Worm (Caenorhabditis elegans) whole organism, L3 larva: ENCODE results near the gene cest-28.

Experiments used
- R02D3.7 ChIP-seq: fragments of 150-350 bp; optimal IDR thresholded peaks from 2 replicates; lab custom pipeline; 2014; ENCODE audit warnings: missing biosample characterization, missing genetic modification characterization
- ZK546.5 ChIP-seq: sonication (generic microtip); optimal IDR thresholded peaks from 2 replicates; lab custom pipeline; 2017; ENCODE audit warnings: missing biosample characterization, missing genetic modification characterization
- aly-2 ChIP-seq: fragments of 150-350 bp; optimal IDR thresholded peaks from 2 replicates; lab custom pipeline; 2014; ENCODE audit warnings: missing biosample characterization, missing genetic modification characterization
- ama-1 ChIP-seq: fragments of 150-350 bp; optimal IDR thresholded peaks from 2 replicates; lab custom pipeline; 2018
- ceh-16 ChIP-seq: sonication (generic microtip); optimal IDR thresholded peaks from 2 replicates; lab custom pipeline; 2017; ENCODE audit warnings: missing biosample characterization, missing genetic modification characterization
- ceh-28 ChIP-seq: fragments of 150-350 bp; optimal IDR thresholded peaks from 2 replicates; lab custom pipeline; 2014; ENCODE audit warnings: missing biosample characterization, missing genetic modification reagents, missing genetic modification characterization
- ceh-82 ChIP-seq: fragments of 150-350 bp; optimal IDR thresholded peaks from 2 replicates; lab custom pipeline; 2014; ENCODE audit warnings: missing biosample characterization, missing genetic modification characterization
- ceh-9 ChIP-seq: sonication (generic microtip); optimal IDR thresholded peaks from 2 replicates; lab custom pipeline; 2018; ENCODE audit warnings: missing biosample characterization, missing genetic modification characterization
- daf-12 ChIP-seq: fragments of 150-350 bp; optimal IDR thresholded peaks from 2 replicates; lab custom pipeline; 2014; ENCODE audit warnings: missing biosample characterization, missing genetic modification reagents, missing genetic modification characterization
- egl-27 ChIP-seq: sonication (generic microtip); optimal IDR thresholded peaks from 4 replicates; lab custom pipeline; 2017; ENCODE audit warnings: missing biosample characterization, missing genetic modification reagents, missing genetic modification characterization
- egl-5 ChIP-seq: fragments of 150-350 bp; optimal IDR thresholded peaks from 2 replicates; lab custom pipeline; 2017; ENCODE audit warnings: missing biosample characterization, missing genetic modification reagents, missing genetic modification characterization, inconsistent platforms
- elt-1 ChIP-seq: fragments of 150-350 bp; optimal IDR thresholded peaks from 2 replicates; lab custom pipeline; 2014; ENCODE audit warnings: missing biosample characterization, missing genetic modification characterization
- elt-2 ChIP-seq: sonication (generic microtip); optimal IDR thresholded peaks from 2 replicates; lab custom pipeline; 2016; ENCODE audit warnings: missing genetic modification reagents, mild to moderate bottlenecking, missing genetic modification characterization, missing compliant biosample characterization
- eor-1 ChIP-seq, 2 experiments: fragments of 150-350 bp; optimal IDR thresholded peaks; 2 replicates each; lab custom pipeline; 2014 to 2018; ENCODE audit warnings: missing biosample characterization in 2 of 2, missing genetic modification characterization in 2 of 2
- fkh-10 ChIP-seq: sonication (generic microtip); optimal IDR thresholded peaks from 2 replicates; lab custom pipeline; 2017; ENCODE audit warnings: missing biosample characterization, missing genetic modification reagents, missing genetic modification characterization
- fkh-2 ChIP-seq: fragments of 150-350 bp; optimal IDR thresholded peaks from 2 replicates; lab custom pipeline; 2014; ENCODE audit warnings: missing biosample characterization, missing genetic modification reagents, missing genetic modification characterization
- fos-1 ChIP-seq: fragments of 150-350 bp; optimal IDR thresholded peaks from 2 replicates; lab custom pipeline; 2014; ENCODE audit warnings: missing biosample characterization, missing genetic modification characterization
- hmg-11 ChIP-seq: sonication (generic microtip); optimal IDR thresholded peaks from 2 replicates; lab custom pipeline; 2016; ENCODE audit warnings: missing genetic modification characterization, missing compliant biosample characterization
- jun-1 ChIP-seq: fragments of 150-350 bp; optimal IDR thresholded peaks from 2 replicates; lab custom pipeline; 2014; ENCODE audit warnings: missing biosample characterization, missing genetic modification reagents, missing genetic modification characterization
- lin-15B ChIP-seq: fragments of 150-350 bp; optimal IDR thresholded peaks from 2 replicates; lab custom pipeline; 2014; ENCODE audit warnings: missing biosample characterization, missing genetic modification characterization
- lin-39 ChIP-seq: fragments of 150-350 bp; optimal IDR thresholded peaks from 2 replicates; lab custom pipeline; 2018; ENCODE audit warnings: missing biosample characterization, missing genetic modification reagents, missing genetic modification characterization
- lsy-12 ChIP-seq: sonication (generic microtip); optimal IDR thresholded peaks from 2 replicates; lab custom pipeline; 2016; ENCODE audit warnings: mild to moderate bottlenecking, missing genetic modification characterization, missing compliant biosample characterization
- mml-1 ChIP-seq: fragments of 150-350 bp; sonication (generic microtip); optimal IDR thresholded peaks from 3 replicates; lab custom pipeline; 2014; ENCODE audit warnings: missing biosample characterization, missing genetic modification characterization
- nfya-1 ChIP-seq: sonication (generic microtip); optimal IDR thresholded peaks from 2 replicates; lab custom pipeline; 2017; ENCODE audit warnings: missing genetic modification characterization, mild to moderate bottlenecking, missing compliant biosample characterization, antibody characterized with exemption, moderate library complexity; ENCODE audit not compliant: insufficient read depth
- nhr-12 ChIP-seq: fragments of 150-350 bp; optimal IDR thresholded peaks from 2 replicates; lab custom pipeline; 2014; ENCODE audit warnings: missing biosample characterization, missing genetic modification characterization
- nhr-23 ChIP-seq: fragments of 150-350 bp; optimal IDR thresholded peaks from 2 replicates; lab custom pipeline; 2014; ENCODE audit warnings: missing biosample characterization, missing genetic modification reagents, missing genetic modification characterization
- nhr-237 ChIP-seq: fragments of 150-350 bp; optimal IDR thresholded peaks from 2 replicates; lab custom pipeline; 2014; ENCODE audit warnings: missing biosample characterization, missing genetic modification characterization
- nhr-25 ChIP-seq: sonication (generic microtip); optimal IDR thresholded peaks from 2 replicates; lab custom pipeline; 2017; ENCODE audit warnings: missing biosample characterization, missing genetic modification characterization
- nhr-28 ChIP-seq: fragments of 150-350 bp; optimal IDR thresholded peaks from 2 replicates; lab custom pipeline; 2014; ENCODE audit warnings: missing biosample characterization, missing genetic modification characterization
- nhr-43 ChIP-seq: sonication (generic microtip); optimal IDR thresholded peaks from 2 replicates; lab custom pipeline; 2016; ENCODE audit warnings: mild to moderate bottlenecking, missing genetic modification characterization, missing compliant biosample characterization; ENCODE audit not compliant: poor library complexity, severe bottlenecking
- nhr-67 ChIP-seq: fragments of 150-350 bp; optimal IDR thresholded peaks from 2 replicates; lab custom pipeline; 2014; ENCODE audit warnings: missing biosample characterization, missing genetic modification characterization
- nhr-76 ChIP-seq: fragments of 150-350 bp; sonication (generic microtip); optimal IDR thresholded peaks from 5 replicates; lab custom pipeline; 2014; ENCODE audit warnings: missing biosample characterization, missing genetic modification characterization
- nhr-77 ChIP-seq: fragments of 150-350 bp; optimal IDR thresholded peaks from 2 replicates; lab custom pipeline; 2014; ENCODE audit warnings: missing biosample characterization, missing genetic modification characterization
- pha-4 ChIP-seq: fragments of 150-350 bp; optimal IDR thresholded peaks from 2 replicates; lab custom pipeline; 2014; ENCODE audit warnings: missing biosample characterization, missing genetic modification reagents, missing genetic modification characterization
- pqm-1 ChIP-seq: fragments of 150-350 bp; optimal IDR thresholded peaks from 2 replicates; lab custom pipeline; 2017; ENCODE audit warnings: missing biosample characterization, missing genetic modification characterization, inconsistent platforms
- skn-1 ChIP-seq: fragments of 150-350 bp; optimal IDR thresholded peaks from 2 replicates; lab custom pipeline; 2014; ENCODE audit warnings: missing biosample characterization, missing genetic modification characterization
- snpc-4 ChIP-seq: fragments of 150-350 bp; optimal IDR thresholded peaks from 2 replicates; lab custom pipeline; 2014; ENCODE audit warnings: missing biosample characterization, missing genetic modification characterization
- tbx-2 ChIP-seq: sonication (generic microtip); optimal IDR thresholded peaks from 2 replicates; lab custom pipeline; 2016; ENCODE audit warnings: mild to moderate bottlenecking, missing genetic modification characterization, missing compliant biosample characterization
- unc-39 ChIP-seq: sonication (generic microtip); optimal IDR thresholded peaks from 4 replicates; lab custom pipeline; 2017; ENCODE audit warnings: missing biosample characterization, missing genetic modification characterization
- zag-1 ChIP-seq: fragments of 150-350 bp; optimal IDR thresholded peaks from 2 replicates; lab custom pipeline; 2014; ENCODE audit warnings: missing biosample characterization, missing genetic modification characterization
- ztf-11 ChIP-seq: fragments of 150-350 bp; optimal IDR thresholded peaks from 2 replicates; lab custom pipeline; 2014; ENCODE audit warnings: missing biosample characterization, missing genetic modification characterization
- ztf-4 ChIP-seq: fragments of 150-350 bp; optimal IDR thresholded peaks from 2 replicates; lab custom pipeline; 2014; ENCODE audit warnings: missing biosample characterization, missing genetic modification characterization

Gene cest-28

DNA sequence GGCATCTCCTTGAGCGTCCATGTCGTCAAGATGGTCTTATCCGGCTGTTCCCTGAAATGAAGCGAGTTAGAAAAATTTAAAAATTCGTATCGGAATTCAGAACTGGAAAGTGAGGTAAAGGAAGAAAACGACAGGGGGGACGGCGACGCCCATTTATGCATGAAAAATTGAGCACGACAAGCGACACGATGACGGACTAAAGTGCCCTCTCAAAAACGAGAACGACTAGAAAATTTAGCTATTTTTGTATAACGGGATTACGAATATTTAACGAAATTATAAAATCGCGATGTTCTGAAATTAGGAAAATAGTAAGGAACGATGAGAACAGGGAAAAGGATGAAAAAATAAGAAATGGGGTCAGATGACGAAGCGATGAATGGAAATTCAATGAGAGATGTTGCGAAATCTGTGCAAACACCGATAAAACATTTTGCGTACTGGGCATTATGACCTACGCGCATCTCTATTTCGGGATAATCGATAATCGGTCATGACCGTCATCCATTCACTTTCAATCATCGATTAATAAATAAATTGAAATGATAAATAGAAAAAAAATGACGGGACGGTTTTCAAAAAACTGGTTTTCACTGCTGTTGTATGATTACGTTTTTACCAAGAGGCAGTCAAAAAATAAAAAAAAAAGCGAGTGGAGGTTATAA, 13.0 kb upstream of the cest-28 start, which contains the start of gene snb-1:
Gene snb-1, minus strand, starts transcription at position 51 of the 665 bp plus-strand sequence.
- TF ChIP-seq pha-4 = peak; percentile 69
- peak; percentile 34 for TF ChIP-seq lsy-12
- no peak for TF ChIP-seq fkh-2 (tag; lab: Kevin White, UChicago)
- no peak for TF ChIP-seq fos-1 (tag; lab: Kevin White, UChicago)
- TF ChIP-seq elt-2 (tag; lab: Kevin White, UChicago) = peak; percentile 23
- peak; percentile 34 for TF ChIP-seq lin-15B
- TF ChIP-seq elt-1 (tag; lab: Kevin White, UChicago) = no peak
- TF ChIP-seq fkh-10 (GFP tag; lab: Kevin White, UChicago) = no peak
- no peak for TF ChIP-seq nhr-76 (tag; lab: Kevin White, UChicago)
- TF ChIP-seq jun-1 = peak; percentile 42
- TF ChIP-seq ceh-16 (tag; lab: Kevin White, UChicago) = no peak
- no peak for TF ChIP-seq nhr-12 (tag; lab: Kevin White, UChicago)
- no peak for TF ChIP-seq ztf-11 (tag; lab: Kevin White, UChicago)
- TF ChIP-seq pqm-1 (tag; lab: Kevin White, UChicago) = peak; percentile 54
- no peak for TF ChIP-seq ama-1 (lab: Kevin White, UChicago)
- TF ChIP-seq snpc-4 = peak; percentile 6
- peak; percentile 95 for TF ChIP-seq ceh-28 (tag; lab: Kevin White, UChicago)
- TF ChIP-seq ztf-4 (tag; lab: Kevin White, UChicago) = peak; percentile 12
- no peak for TF ChIP-seq nhr-67
- TF ChIP-seq nhr-25 (tag; lab: Kevin White, UChicago) = peak; percentile 80
- no peak for TF ChIP-seq nhr-28
- peak; percentile 13 for TF ChIP-seq nhr-43
- no peak for TF ChIP-seq daf-12 (tag; lab: Kevin White, UChicago)
- TF ChIP-seq skn-1 (tag; lab: Kevin White, UChicago) = peak; percentile 35
- TF ChIP-seq zag-1 (tag; lab: Kevin White, UChicago) = no peak
- TF ChIP-seq aly-2 (tag; lab: Kevin White, UChicago) = no peak
- TF ChIP-seq nhr-77 = peak; percentile 12
- TF ChIP-seq ceh-9 = no peak
- TF ChIP-seq unc-39 (tag; lab: Kevin White, UChicago) = no peak
- TF ChIP-seq nhr-237 (tag; lab: Kevin White, UChicago) = no peak
- TF ChIP-seq lin-39 = peak; percentile 29
- peak; percentile 86 for TF ChIP-seq ceh-82
- TF ChIP-seq eor-1 (tag; optimal IDR thresholded peaks at IDR 0.05; lab: Kevin White, UChicago) = no peak
- no peak for TF ChIP-seq tbx-2 (tag; lab: Kevin White, UChicago)
- no peak for TF ChIP-seq ZK546.5 (tag; lab: Kevin White, UChicago)
- no peak for TF ChIP-seq mml-1 (tag; lab: Kevin White, UChicago)
- TF ChIP-seq nfya-1 (tag; lab: Kevin White, UChicago) = peak; percentile 68
- peak; percentile 35 for TF ChIP-seq egl-5 (tag; lab: Kevin White, UChicago)
- peak; percentile 97 for TF ChIP-seq nhr-23 (tag; lab: Kevin White, UChicago)
- TF ChIP-seq R02D3.7 (tag; lab: Kevin White, UChicago) = no peak
- TF ChIP-seq hmg-11 = no peak
- TF ChIP-seq egl-27 = no peak

DNA sequence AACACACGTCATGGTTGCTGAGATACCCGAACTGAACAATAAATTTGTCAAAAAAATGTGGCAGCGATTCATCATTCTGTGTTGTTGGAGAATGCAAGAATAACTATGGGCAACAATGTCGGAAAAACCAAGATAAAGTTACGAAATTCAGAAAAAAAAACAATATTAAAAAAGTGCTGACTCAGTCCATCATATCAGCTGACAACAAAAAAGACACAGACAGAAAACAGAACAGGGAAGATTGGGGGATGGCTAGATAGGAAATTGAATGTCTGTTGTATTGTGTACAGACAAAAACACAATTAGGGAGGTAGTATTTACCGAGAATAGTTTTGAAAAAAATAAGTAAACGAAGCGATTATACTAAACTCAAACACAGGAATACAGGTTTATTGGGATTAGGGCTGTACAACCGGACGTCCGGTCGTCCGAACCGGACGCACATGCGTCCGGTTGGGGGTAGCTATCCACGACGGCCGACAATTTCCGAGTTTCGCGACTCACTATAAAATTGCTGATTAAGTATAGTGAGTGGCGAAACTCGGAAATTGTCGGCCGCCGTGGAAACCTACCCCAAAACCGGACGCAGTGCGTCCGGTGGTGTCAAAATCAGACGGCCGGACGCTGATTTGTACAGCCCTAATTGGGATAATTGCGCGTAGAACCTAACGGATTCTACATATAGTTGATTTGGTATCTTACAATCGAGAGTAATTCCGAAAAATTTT, 11.9 kb upstream of the cest-28 start:
- TF ChIP-seq elt-2 (tag; lab: Kevin White, UChicago) (peak; percentile 12), pha-4 (peak; percentile 59), ceh-28 (tag; lab: Kevin White, UChicago) (peak; percentile 7), lsy-12 (no peak)
